Fruit fly (Drosophila melanogaster) whole organism, embryonic: ENCODE results near the gene Cpr64Ad.

Experiments used
- ATbp ChIP-seq: fragments of 200-800 bp; sonication (Bioruptor generic); optimal IDR thresholded peaks from 2 replicates; lab custom pipeline; 2017; ENCODE audit warnings: missing biosample characterization, mild to moderate bottlenecking, missing genetic modification characterization, missing genetic modification reagents
- Awh ChIP-seq: fragments of 200-800 bp; sonication (Bioruptor generic); IDR thresholded peaks from 2 replicates; pipeline ENCODE4, ENCODE4 v1.3.6; 2022; ENCODE audit warnings: missing biosample characterization, missing genetic modification characterization
- CG10366 ChIP-seq: fragments of 200-800 bp; sonication (Bioruptor generic); IDR thresholded peaks from 2 replicates; pipeline ENCODE4 v1.3.6; 2022; ENCODE audit warnings: missing biosample characterization, missing genetic modification characterization
- CG10431 ChIP-seq: fragments of 200-800 bp; sonication (Bioruptor generic); optimal IDR thresholded peaks from 3 replicates; lab custom pipeline; 2018; ENCODE audit warnings: missing biosample characterization, mild to moderate bottlenecking, missing genetic modification characterization
- CG10543 ChIP-seq: fragments of 200-800 bp; sonication (Bioruptor generic); optimal IDR thresholded peaks from 3 replicates; lab custom pipeline; 2017; ENCODE audit warnings: missing biosample characterization, mild to moderate bottlenecking, missing genetic modification characterization, moderate library complexity
- CG11723 ChIP-seq: fragments of 200-800 bp; sonication (Bioruptor generic); optimal IDR thresholded peaks from 2 replicates; lab custom pipeline; 2017; ENCODE audit warnings: missing biosample characterization, mild to moderate bottlenecking, missing genetic modification characterization
- CG12155 ChIP-seq: fragments of 200-800 bp; sonication (Bioruptor generic); optimal IDR thresholded peaks from 3 replicates; lab custom pipeline; 2016; ENCODE audit warnings: missing biosample characterization, missing genetic modification characterization
- CG1233 ChIP-seq: fragments of 200-800 bp; sonication (Bioruptor generic); optimal IDR thresholded peaks from 4 replicates; lab custom pipeline; 2018; ENCODE audit warnings: missing biosample characterization, mild to moderate bottlenecking, missing genetic modification characterization
- CG12744 ChIP-seq: fragments of 200-800 bp; sonication (Bioruptor generic); optimal IDR thresholded peaks from 2 replicates; lab custom pipeline; 2016; ENCODE audit warnings: missing biosample characterization, missing genetic modification characterization
- CG13287 ChIP-seq: fragments of 200-800 bp; sonication (Bioruptor generic); IDR thresholded peaks from 2 replicates; pipeline ENCODE4 v1.3.6; 2022; ENCODE audit warnings: missing biosample characterization, missing genetic modification characterization; ENCODE audit not compliant: partially characterized antibody
- CG14965 ChIP-seq: fragments of 200-800 bp; sonication (Bioruptor generic); optimal IDR thresholded peaks from 2 replicates; lab custom pipeline; 2016; ENCODE audit warnings: missing biosample characterization, missing genetic modification characterization, borderline replicate concordance
- CG2678 ChIP-seq: fragments of 200-800 bp; sonication (Bioruptor generic); optimal IDR thresholded peaks from 3 replicates; lab custom pipeline; 2019; ENCODE audit warnings: missing biosample characterization, mild to moderate bottlenecking, missing genetic modification characterization, moderate library complexity
- CG3281 ChIP-seq: fragments of 200-800 bp; sonication (Bioruptor generic); optimal IDR thresholded peaks from 3 replicates; lab custom pipeline; 2017; ENCODE audit warnings: missing biosample characterization, mild to moderate bottlenecking, missing genetic modification characterization
- CG3847 ChIP-seq: fragments of 200-800 bp; sonication (Bioruptor generic); IDR thresholded peaks from 2 replicates; pipeline ENCODE4 v1.3.6; 2022; ENCODE audit warnings: missing biosample characterization, missing genetic modification characterization
- CG4404 ChIP-seq: fragments of 200-800 bp; sonication (Bioruptor generic); IDR thresholded peaks from 2 replicates; pipeline ENCODE4 v1.3.6; 2022; ENCODE audit warnings: missing biosample characterization, missing genetic modification characterization
- CG4424 ChIP-seq: fragments of 200-800 bp; sonication (Bioruptor generic); optimal IDR thresholded peaks from 3 replicates; lab custom pipeline; 2016; ENCODE audit warnings: missing biosample characterization, missing genetic modification characterization
- CG6689 ChIP-seq: fragments of 200-800 bp; sonication (Bioruptor generic); IDR thresholded peaks from 2 replicates; pipeline ENCODE4 v1.3.6; 2022; ENCODE audit warnings: missing biosample characterization, missing genetic modification characterization
- CG6813 ChIP-seq: fragments of 200-800 bp; sonication (Bioruptor generic); optimal IDR thresholded peaks from 2 replicates; lab custom pipeline; 2017; ENCODE audit warnings: missing biosample characterization, missing genetic modification characterization, mild to moderate bottlenecking, moderate library complexity, missing genetic modification reagents
- CG6854 ChIP-seq: fragments of 200-800 bp; sonication (Bioruptor generic); optimal IDR thresholded peaks from 3 replicates; lab custom pipeline; 2017; ENCODE audit warnings: missing biosample characterization, mild to moderate bottlenecking, missing genetic modification characterization
- CG8089 ChIP-seq: fragments of 200-800 bp; sonication (Bioruptor generic); optimal IDR thresholded peaks from 3 replicates; lab custom pipeline; 2016; ENCODE audit warnings: missing biosample characterization, missing genetic modification characterization
- D19B ChIP-seq: fragments of 200-800 bp; sonication (Bioruptor generic); optimal IDR thresholded peaks from 2 replicates; lab custom pipeline; 2017; ENCODE audit warnings: missing biosample characterization, mild to moderate bottlenecking, missing genetic modification characterization
- Dbx ChIP-seq: fragments of 200-800 bp; sonication (Bioruptor generic); IDR thresholded peaks from 3 replicates; pipeline ENCODE4 v1.3.6; 2022; ENCODE audit warnings: missing biosample characterization, missing genetic modification characterization
- Deaf1 ChIP-seq: fragments of 200-800 bp; optimal IDR thresholded peaks from 3 replicates; lab custom pipeline; 2019; ENCODE audit warnings: missing biosample characterization, mild to moderate bottlenecking, missing genetic modification characterization, moderate library complexity
- Dfd ChIP-seq, 2 experiments: fragments of >200 bp; optimal IDR thresholded peaks; 2 replicates each; lab custom pipeline; 2017; ENCODE audit warnings: missing biosample characterization in 2 of 2, missing genetic modification characterization in 2 of 2
- Dref ChIP-seq: fragments of 200-800 bp; sonication (Bioruptor generic); IDR thresholded peaks from 2 replicates; pipeline ENCODE4 v1.3.6; 2022; ENCODE audit warnings: missing biosample characterization, missing genetic modification characterization
- E2f2 ChIP-seq: fragments of 200-800 bp; sonication (Bioruptor generic); IDR thresholded peaks from 2 replicates; pipeline ENCODE4 v1.3.6; 2022; ENCODE audit warnings: missing biosample characterization, missing genetic modification characterization
- Ets65A ChIP-seq: fragments of 200-800 bp; sonication (Bioruptor generic); peaks from one replicate; lab custom pipeline; 2016; ENCODE audit warnings: missing biosample characterization, missing genetic modification characterization
- Nf-YC ChIP-seq: fragments of 200-800 bp; optimal IDR thresholded peaks from 3 replicates; lab custom pipeline; 2019; ENCODE audit warnings: missing biosample characterization, mild to moderate bottlenecking, missing genetic modification characterization, moderate library complexity
- Scr ChIP-seq: fragments of 200-800 bp; sonication (Bioruptor generic); IDR thresholded peaks from 2 replicates; pipeline ENCODE4 v1.3.6; 2022; ENCODE audit warnings: missing biosample characterization, missing genetic modification characterization; ENCODE audit not compliant: partially characterized antibody
- Trl ChIP-seq, 3 experiments: fragments of >200 bp in 2 of 3; fragments of 200-800 bp in 1 of 3; sonication (Bioruptor generic) in 1 of 3; optimal IDR thresholded peaks; 2 replicates in 1 of 3; 3 replicates in 2 of 3; lab custom pipeline; 2016 to 2017; ENCODE audit warnings: missing biosample characterization in 1 of 3, missing genetic modification characterization in 1 of 3
- crc ChIP-seq: fragments of 200-800 bp; sonication (Bioruptor generic); optimal IDR thresholded peaks from 2 replicates; lab custom pipeline; 2016; ENCODE audit warnings: missing biosample characterization, missing genetic modification characterization
- croc ChIP-seq: fragments of 200-800 bp; sonication (Bioruptor generic); conservative IDR thresholded peaks from 3 replicates; pipeline ENCODE4 v1.3.6; 2022; ENCODE audit warnings: missing biosample characterization, missing genetic modification characterization
- cwo ChIP-seq: fragments of 200-800 bp; sonication (Bioruptor generic); optimal IDR thresholded peaks from 3 replicates; lab custom pipeline; 2017; ENCODE audit warnings: missing biosample characterization, missing genetic modification characterization, mild to moderate bottlenecking, moderate library complexity, missing genetic modification reagents
- fd64A ChIP-seq: fragments of 200-800 bp; sonication (Bioruptor generic); optimal IDR thresholded peaks from 3 replicates; lab custom pipeline; 2018; ENCODE audit warnings: missing biosample characterization, mild to moderate bottlenecking, missing genetic modification characterization
- grau ChIP-seq: fragments of 200-800 bp; optimal IDR thresholded peaks from 3 replicates; lab custom pipeline; 2019; ENCODE audit warnings: missing biosample characterization, mild to moderate bottlenecking, missing genetic modification characterization, moderate library complexity
- grn ChIP-seq: fragments of 200-800 bp; sonication (Bioruptor generic); optimal IDR thresholded peaks from 3 replicates; lab custom pipeline; 2017; ENCODE audit warnings: missing biosample characterization, missing genetic modification characterization
- pan ChIP-seq, 4 experiments: fragments of >200 bp in 3 of 4; fragments of 200-800 bp in 1 of 4; sonication (Bioruptor generic) in 1 of 4; optimal IDR thresholded peaks in 3 of 4; IDR thresholded peaks in 1 of 4; 2 replicates each; pipeline versions ENCODE4 v1.3.6 to Lab custom; 2017 to 2022; ENCODE audit warnings: missing biosample characterization in 2 of 4, missing genetic modification characterization in 2 of 4, mixed read lengths in 1 of 4
- pita ChIP-seq: fragments of 200-800 bp; sonication (Bioruptor generic); optimal IDR thresholded peaks from 2 replicates; lab custom pipeline; 2017; ENCODE audit warnings: missing biosample characterization, mild to moderate bottlenecking, missing genetic modification characterization
- ranshi ChIP-seq: fragments of 200-800 bp; sonication (Bioruptor generic); IDR thresholded peaks from 2 replicates; pipeline ENCODE4 v1.3.6; 2022; ENCODE audit warnings: missing biosample characterization, missing genetic modification characterization
- scrt ChIP-seq: fragments of 200-800 bp; sonication (Bioruptor generic); optimal IDR thresholded peaks from 2 replicates; lab custom pipeline; 2018; ENCODE audit warnings: missing biosample characterization, mild to moderate bottlenecking, missing genetic modification characterization, moderate library complexity
- sd ChIP-seq: fragments of 200-800 bp; sonication (Bioruptor generic); optimal IDR thresholded peaks from 3 replicates; lab custom pipeline; 2018; ENCODE audit warnings: missing biosample characterization, mild to moderate bottlenecking, missing genetic modification characterization, moderate library complexity
- sisA ChIP-seq: fragments of 200-800 bp; sonication (Bioruptor generic); IDR thresholded peaks from 2 replicates; pipeline ENCODE4 v1.3.6; 2022; ENCODE audit warnings: missing biosample characterization, missing genetic modification characterization
- stc ChIP-seq: fragments of 200-800 bp; sonication (Bioruptor generic); IDR thresholded peaks from 2 replicates; pipeline ENCODE4 v1.3.6; 2022; ENCODE audit warnings: missing biosample characterization, missing genetic modification characterization
- sug ChIP-seq: fragments of 200-800 bp; optimal IDR thresholded peaks from 2 replicates; lab custom pipeline; 2019; ENCODE audit warnings: missing biosample characterization, mild to moderate bottlenecking, missing genetic modification characterization, moderate library complexity
- trh ChIP-seq: fragments of 200-800 bp; sonication (Bioruptor generic); optimal IDR thresholded peaks from 2 replicates; lab custom pipeline; 2016; ENCODE audit warnings: missing biosample characterization, missing genetic modification characterization
- unpg ChIP-seq: fragments of 200-800 bp; sonication (Bioruptor generic); optimal IDR thresholded peaks from 3 replicates; lab custom pipeline; 2018; ENCODE audit warnings: missing biosample characterization, mild to moderate bottlenecking, missing genetic modification characterization, moderate library complexity
- usp ChIP-seq: fragments of >200 bp; optimal IDR thresholded peaks from 2 replicates; lab custom pipeline; 2017; ENCODE audit warnings: missing biosample characterization, missing genetic modification characterization
- vvl ChIP-seq: fragments of 200-800 bp; sonication (Bioruptor generic); IDR thresholded peaks from 2 replicates; pipeline ENCODE4 v1.3.6; 2022; ENCODE audit warnings: missing biosample characterization, missing genetic modification characterization
- wor ChIP-seq: fragments of 200-800 bp; sonication (Bioruptor generic); IDR thresholded peaks from 2 replicates; pipeline ENCODE4 v1.3.6; 2022; ENCODE audit warnings: missing biosample characterization, missing genetic modification characterization
- z ChIP-seq: fragments of 200-800 bp; sonication (Bioruptor generic); IDR thresholded peaks from 3 replicates; pipeline ENCODE4 v1.3.6; 2022; ENCODE audit warnings: missing biosample characterization, missing genetic modification characterization
- zf30C ChIP-seq: fragments of 200-800 bp; sonication (Bioruptor generic); optimal IDR thresholded peaks from 3 replicates; lab custom pipeline; 2018; ENCODE audit warnings: missing biosample characterization, mild to moderate bottlenecking, missing genetic modification characterization

The Cpr64Ad gene

DNA sequence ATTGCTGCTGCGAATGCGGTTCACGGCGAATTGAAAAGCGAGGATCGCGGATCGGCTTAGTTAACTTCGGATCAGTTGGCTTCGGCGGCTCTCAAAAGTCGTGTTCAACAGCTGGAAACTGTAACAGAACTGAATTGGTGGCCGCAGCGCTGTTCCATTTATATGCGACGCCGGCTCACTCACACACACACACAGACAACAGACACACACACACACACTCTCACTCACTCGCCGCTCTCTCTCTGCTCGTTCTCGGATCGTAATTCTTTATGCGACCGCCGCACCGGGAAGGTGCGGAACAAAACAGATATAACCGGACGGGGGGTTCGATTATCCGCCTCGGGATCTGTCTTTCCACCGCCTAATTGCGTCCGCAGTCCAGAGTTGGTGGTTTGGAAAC, 12.0 kb downstream of the Cpr64Ad start, which contains the start of gene CG46460 (continued):
- TF ChIP-seq CG6854: no peak
- no peak for TF ChIP-seq CG10431 (GFP tag; lab: Kevin White, UChicago)
- TF ChIP-seq E2f2 (GFP tag; lab: Robert Waterston, UW): no peak
- TF ChIP-seq Dfd (GFP tag; optimal IDR thresholded peaks at IDR 0.05; lab: Kevin White, UChicago): no peak
- TF ChIP-seq usp (GFP tag; lab: Kevin White, UChicago): no peak
- no peak for TF ChIP-seq wor (GFP tag; lab: Robert Waterston, UW)
- no peak for TF ChIP-seq Dbx (GFP tag; lab: Robert Waterston, UW)
- peak; percentile 19 for TF ChIP-seq CG6813 (GFP tag; lab: Kevin White, UChicago)
- no peak for TF ChIP-seq sd
- peak; percentile 27 for TF ChIP-seq CG10543 (GFP tag; lab: Kevin White, UChicago)
- TF ChIP-seq ranshi: no peak; the same call in 1 of the 2 replicates
- TF ChIP-seq z (GFP tag; lab: Robert Waterston, UW): peak; percentile 81
- TF ChIP-seq CG10366 (GFP tag; lab: Robert Waterston, UW): no peak
- TF ChIP-seq pita (GFP tag; lab: Kevin White, UChicago): no peak
- no peak for TF ChIP-seq CG3847 (GFP tag; lab: Robert Waterston, UW)
- no peak for TF ChIP-seq fd64A
- no peak for TF ChIP-seq CG11723 (GFP tag; lab: Kevin White, UChicago)
- TF ChIP-seq CG13287: peak; percentile 36; the same call in 1 of the 2 replicates
- no peak for TF ChIP-seq CG3281
- TF ChIP-seq CG4424 (GFP tag; lab: Kevin White, UChicago): no peak
- no peak for TF ChIP-seq CG12744
- no peak for TF ChIP-seq CG12155 (GFP tag; lab: Kevin White, UChicago)
- no peak for TF ChIP-seq stc (GFP tag; lab: Robert Waterston, UW)
- no peak for TF ChIP-seq CG14965 (GFP tag; lab: Kevin White, UChicago)
- 0 out of 2 replicates have a peak, but pooled peaks have one; percentile 22 for TF ChIP-seq Scr (GFP tag; lab: Robert Waterston, UW)
- TF ChIP-seq CG6689 (GFP tag; lab: Robert Waterston, UW): no peak
- no peak for TF ChIP-seq Dref (GFP tag; lab: Robert Waterston, UW)
- TF ChIP-seq Trl (optimal IDR thresholded peaks at IDR 0.05; lab: Kevin White, UChicago): peak; percentile 55 to 67
- TF ChIP-seq Trl (GFP tag; optimal IDR thresholded peaks at IDR 0.05; lab: Kevin White, UChicago): no peak
- no peak for TF ChIP-seq trh (GFP tag; lab: Kevin White, UChicago)
- TF ChIP-seq sug (tag; lab: Kevin White, UChicago): no peak
- no peak for TF ChIP-seq croc (GFP tag; lab: Robert Waterston, UW)
- TF ChIP-seq scrt (GFP tag; lab: Kevin White, UChicago): no peak
- peak; percentile 4 for TF ChIP-seq CG2678 (tag; lab: Kevin White, UChicago)
- TF ChIP-seq zf30C (GFP tag; lab: Kevin White, UChicago): no peak
- no peak for TF ChIP-seq unpg (GFP tag; lab: Kevin White, UChicago)
- no peak for TF ChIP-seq cwo (GFP tag; lab: Kevin White, UChicago)
- no peak for TF ChIP-seq sisA (GFP tag; lab: Robert Waterston, UW)
- peak; percentile 68 for TF ChIP-seq Deaf1 (tag; lab: Kevin White, UChicago)
- TF ChIP-seq D19B (GFP tag; lab: Kevin White, UChicago): no peak
- no peak for TF ChIP-seq ATbp (GFP tag; lab: Kevin White, UChicago)
- TF ChIP-seq Ets65A (GFP tag; lab: Kevin White, UChicago): peak; percentile 74
- no peak for TF ChIP-seq crc (GFP tag; lab: Kevin White, UChicago)
- no peak for TF ChIP-seq Awh
- peak; percentile 24 for TF ChIP-seq CG8089
- peak; percentile 6 for TF ChIP-seq Nf-YC
- no peak for TF ChIP-seq pan (optimal IDR thresholded peaks at IDR 0.05; lab: Kevin White, UChicago)
- TF ChIP-seq pan (GFP tag; optimal IDR thresholded peaks at IDR 0.05 in 1 of 2, IDR thresholded peaks at IDR 0.05 in 1 of 2): no peak
- TF ChIP-seq grau (tag; lab: Kevin White, UChicago): peak; percentile 21
- no peak for TF ChIP-seq CG1233 (GFP tag; lab: Kevin White, UChicago)
- peak; percentile 41; the same call in 1 of the 2 replicates for TF ChIP-seq vvl (GFP tag; lab: Robert Waterston, UW)
- TF ChIP-seq CG4404 (GFP tag; lab: Robert Waterston, UW): no peak
- no peak for TF ChIP-seq grn (GFP tag; lab: Kevin White, UChicago)
